Worm (Caenorhabditis elegans): ENCODE data around the gene fbxb-45.

The fbxb-45 gene

DNA sequence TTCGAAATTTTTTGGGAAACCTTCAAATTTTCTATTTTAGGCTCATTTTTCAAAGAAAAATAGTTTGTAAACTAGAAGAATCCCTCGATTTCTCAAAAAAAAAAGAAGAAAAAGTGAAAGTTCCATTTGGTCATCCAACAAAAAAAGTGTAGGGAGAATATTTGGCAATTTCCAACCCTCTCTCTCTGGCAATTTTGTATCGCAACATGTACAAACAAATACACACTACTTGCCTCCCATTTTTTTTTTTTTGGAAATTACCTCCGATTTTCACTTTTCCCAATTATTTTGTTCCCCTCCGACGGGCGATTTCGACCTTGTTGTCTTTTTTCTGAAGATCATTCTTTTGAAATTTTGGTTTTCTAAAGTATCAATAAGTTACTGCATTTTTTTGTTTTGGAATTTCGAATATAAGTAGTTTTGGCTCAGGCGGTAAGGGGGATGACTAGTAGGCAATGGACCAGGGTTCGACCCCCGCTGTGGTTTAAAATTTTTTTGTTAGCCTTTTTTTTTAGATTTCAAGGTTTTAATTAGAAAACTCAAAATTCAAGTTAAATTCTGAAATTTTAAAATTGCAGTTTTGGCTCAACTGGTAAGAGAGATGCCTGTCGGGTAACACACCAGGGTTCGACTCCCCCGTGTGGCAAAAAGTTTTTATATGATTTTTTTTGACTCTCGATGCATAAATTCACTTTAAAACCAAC lies 44.8 kb upstream of the fbxb-45 start:
- TF ChIP-seq blmp-1 (tag; optimal IDR thresholded peaks at IDR 0.05) (peak; percentile 65), efl-3 (GFP tag; optimal IDR thresholded peaks at IDR 0.05) (no peak), nhr-85 (tag) (peak; percentile 81), grh-1 (GFP tag; IDR thresholded peaks at IDR 0.05) (0 out of 2 replicates have a peak, but pooled peaks have one; percentile 35), egl-13 (tag; optimal IDR thresholded peaks at IDR 0.05) (no peak), lin-39 (tag; optimal IDR thresholded peaks at IDR 0.05) (no peak), ceh-63 (GFP tag; optimal IDR thresholded peaks at IDR 0.05) (no peak), lsy-2 (tag; optimal IDR thresholded peaks at IDR 0.05) (peak; percentile 17 to 18), zag-1 (tag; optimal IDR thresholded peaks at IDR 0.05) (no peak), efl-1 (optimal IDR thresholded peaks at IDR 0.05) (no peak), efl-1 (GFP tag; optimal IDR thresholded peaks at IDR 0.05 in 1 of 2) (no peak), nhr-20 (tag; optimal IDR thresholded peaks at IDR 0.05) (peak; percentile 17), lin-14 (GFP tag; optimal IDR thresholded peaks at IDR 0.05) (peak; percentile 61)

ce11 chrII:1086479-1086878 lies 42.6 kb upstream of the fbxb-45 start:
- TF ChIP-seq nhr-20 (tag; optimal IDR thresholded peaks at IDR 0.05), result no peak
- TF ChIP-seq efl-1 (optimal IDR thresholded peaks at IDR 0.05), result no peak
- peak in 1 of 2 experiments; percentile 62 for TF ChIP-seq efl-1 (GFP tag; optimal IDR thresholded peaks at IDR 0.05 in 1 of 2)
- peak; percentile 3 for TF ChIP-seq snu-23 (GFP tag; optimal IDR thresholded peaks at IDR 0.05)
- peak in 1 of 2 experiments; percentile 42 for TF ChIP-seq lin-35 (GFP tag; optimal IDR thresholded peaks at IDR 0.05)
- no peak for TF ChIP-seq pax-3 (tag; optimal IDR thresholded peaks at IDR 0.05)
- TF ChIP-seq nhr-47 (tag; optimal IDR thresholded peaks at IDR 0.05), result no peak
- no peak for TF ChIP-seq ztf-4 (tag; optimal IDR thresholded peaks at IDR 0.05)
- TF ChIP-seq lin-14 (GFP tag; optimal IDR thresholded peaks at IDR 0.05), result peak; percentile 50
- TF ChIP-seq C16A3.4 (tag; optimal IDR thresholded peaks at IDR 0.05), result no peak
- TF ChIP-seq mdl-1 (tag; optimal IDR thresholded peaks at IDR 0.05), result peak in 1 of 2 experiments; percentile 64
- TF ChIP-seq blmp-1 (tag; optimal IDR thresholded peaks at IDR 0.05), result peak; percentile 20
- TF ChIP-seq nhr-84 (tag; optimal IDR thresholded peaks at IDR 0.05), result no peak
- TF ChIP-seq ceh-8 (GFP tag; optimal IDR thresholded peaks at IDR 0.05), result no peak
- TF ChIP-seq rnt-1 (tag; optimal IDR thresholded peaks at IDR 0.05), result peak; percentile 23
- TF ChIP-seq dpl-1 (GFP tag; optimal IDR thresholded peaks at IDR 0.05), result no peak
- no peak for TF ChIP-seq ceh-90 (tag; optimal IDR thresholded peaks at IDR 0.05)
- no peak for TF ChIP-seq lin-39 (tag; optimal IDR thresholded peaks at IDR 0.05)
- no peak for TF ChIP-seq irx-1 (tag; optimal IDR thresholded peaks at IDR 0.05)
- TF ChIP-seq nhr-28 (tag; optimal IDR thresholded peaks at IDR 0.05), result no peak
- no peak for TF ChIP-seq Y116A8C.19 (tag; optimal IDR thresholded peaks at IDR 0.05; ENCODE audit: borderline replicate concordance)
- peak in 1 of 2 experiments; percentile 15 for TF ChIP-seq lsy-2 (tag; optimal IDR thresholded peaks at IDR 0.05)
- peak; percentile 76 for TF ChIP-seq nhr-85 (tag)
- no peak for TF ChIP-seq hlh-4 (tag; optimal IDR thresholded peaks at IDR 0.05)
- TF ChIP-seq nhr-12 (tag; optimal IDR thresholded peaks at IDR 0.05), result no peak

DNA sequence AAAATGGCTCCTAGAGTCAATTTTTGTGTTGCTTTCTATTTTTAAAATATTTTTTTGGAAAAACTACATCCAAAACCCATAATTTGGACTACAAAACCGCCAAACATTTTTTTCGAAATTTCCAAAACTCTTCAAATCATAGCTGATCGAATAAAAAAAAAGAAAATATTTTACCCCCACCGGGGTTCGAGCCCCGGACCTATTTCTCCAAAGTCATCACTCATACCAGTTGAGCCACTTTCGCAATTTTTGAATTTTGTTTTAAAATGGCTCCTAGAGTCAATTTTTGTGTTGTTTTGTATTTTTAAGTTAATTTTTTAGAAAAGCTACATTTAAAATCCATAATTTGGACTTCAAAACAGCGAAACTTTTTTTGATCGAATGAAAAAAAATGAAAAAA lies 41.7 kb upstream of the fbxb-45 start:
- no peak for TF ChIP-seq tlp-1 (tag; optimal IDR thresholded peaks at IDR 0.05)
- TF ChIP-seq nhr-19 (GFP tag; conservative IDR thresholded peaks at IDR 0.05), result no peak
- no peak for TF ChIP-seq lin-14 (GFP tag; optimal IDR thresholded peaks at IDR 0.05)
- no peak for TF ChIP-seq ama-1 (optimal IDR thresholded peaks at IDR 0.05)
- no peak for TF ChIP-seq alr-1 (tag; optimal IDR thresholded peaks at IDR 0.05; ENCODE audit: borderline replicate concordance)
- no peak for TF ChIP-seq ceh-88 (GFP tag; IDR thresholded peaks at IDR 0.05)
- no peak for TF ChIP-seq sptf-1 (tag; optimal IDR thresholded peaks at IDR 0.05)
- TF ChIP-seq nhr-76 (tag; optimal IDR thresholded peaks at IDR 0.05), result no peak
- no peak for TF ChIP-seq mep-1 (tag; optimal IDR thresholded peaks at IDR 0.05)
- no peak for TF ChIP-seq lin-39 (tag; optimal IDR thresholded peaks at IDR 0.05)
- TF ChIP-seq egl-13 (tag; optimal IDR thresholded peaks at IDR 0.05), result no peak
- no peak for TF ChIP-seq hpl-2 (GFP tag; optimal IDR thresholded peaks at IDR 0.05)
- TF ChIP-seq nhr-85 (tag), result no peak
- no peak for TF ChIP-seq dsc-1 (tag; optimal IDR thresholded peaks at IDR 0.05)
- TF ChIP-seq zag-1 (tag; optimal IDR thresholded peaks at IDR 0.05), result no peak
- TF ChIP-seq ceh-63 (GFP tag; optimal IDR thresholded peaks at IDR 0.05), result no peak

Data from whole organism, L1 larva.